Fruit fly (Drosophila melanogaster) whole organism, prepupa: ENCODE measurements around the gene Dhc62B.

Experiments
- Blimp-1 ChIP-seq: fragments of 200-800 bp; sonication (Bioruptor generic); optimal IDR thresholded peaks from 3 replicates; lab custom pipeline; 2017; ENCODE audit warnings: missing biosample characterization, missing genetic modification characterization, mild to moderate bottlenecking, moderate library complexity, missing genetic modification reagents
- CG10669 ChIP-seq: fragments of 200-800 bp; sonication (Bioruptor generic); optimal IDR thresholded peaks from 3 replicates; lab custom pipeline; 2018; ENCODE audit warnings: missing biosample characterization, mild to moderate bottlenecking, missing genetic modification characterization, moderate library complexity
- CG11294 ChIP-seq: fragments of 200-800 bp; sonication (Bioruptor generic); IDR thresholded peaks from 2 replicates; pipeline ENCODE4 v1.3.6; 2022; ENCODE audit warnings: missing biosample characterization, missing genetic modification characterization
- CG11902 ChIP-seq: fragments of 200-800 bp; sonication (Bioruptor generic); optimal IDR thresholded peaks from 3 replicates; lab custom pipeline; 2016; ENCODE audit warnings: missing biosample characterization, missing genetic modification characterization
- CG1621 ChIP-seq: fragments of 200-800 bp; sonication (Bioruptor generic); optimal IDR thresholded peaks from 3 replicates; lab custom pipeline; 2018; ENCODE audit warnings: missing biosample characterization, mild to moderate bottlenecking, missing genetic modification characterization
- CG16779 ChIP-seq: fragments of 200-800 bp; sonication (Bioruptor generic); optimal IDR thresholded peaks from 3 replicates; lab custom pipeline; 2017; ENCODE audit warnings: missing biosample characterization, mild to moderate bottlenecking, missing genetic modification characterization
- CG3032 ChIP-seq: fragments of 200-800 bp; optimal IDR thresholded peaks from 2 replicates; lab custom pipeline; 2019; ENCODE audit warnings: missing biosample characterization, mild to moderate bottlenecking, missing genetic modification characterization, moderate library complexity
- CG31627 ChIP-seq: fragments of 200-800 bp; sonication (Bioruptor generic); optimal IDR thresholded peaks from 3 replicates; lab custom pipeline; 2016; ENCODE audit warnings: missing biosample characterization, missing genetic modification characterization
- CG34406 ChIP-seq: fragments of 200-800 bp; sonication (Bioruptor generic); optimal IDR thresholded peaks from 3 replicates; lab custom pipeline; 2016; ENCODE audit warnings: missing biosample characterization, missing genetic modification characterization
- CG6163 ChIP-seq: fragments of 200-800 bp; sonication (Bioruptor generic); IDR thresholded peaks from 3 replicates; pipeline ENCODE4 v1.3.6; 2022; ENCODE audit warnings: missing biosample characterization, missing genetic modification characterization
- CG6792 ChIP-seq: fragments of 200-800 bp; sonication (Bioruptor generic); optimal IDR thresholded peaks from 3 replicates; lab custom pipeline; 2016; ENCODE audit warnings: missing biosample characterization, missing genetic modification characterization
- CG6808 ChIP-seq: fragments of 200-800 bp; sonication (Bioruptor generic); optimal IDR thresholded peaks from 3 replicates; lab custom pipeline; 2017; ENCODE audit warnings: missing biosample characterization, missing genetic modification characterization, mild to moderate bottlenecking, moderate library complexity, missing genetic modification reagents
- CG6854 ChIP-seq: fragments of 200-800 bp; sonication (Bioruptor generic); optimal IDR thresholded peaks from 2 replicates; lab custom pipeline; 2017; ENCODE audit warnings: missing biosample characterization, mild to moderate bottlenecking, missing genetic modification characterization
- CG7368 ChIP-seq: fragments of 200-800 bp; sonication (Bioruptor generic); optimal IDR thresholded peaks from 3 replicates; lab custom pipeline; 2016; ENCODE audit warnings: missing biosample characterization, missing genetic modification characterization
- CG8119 ChIP-seq: fragments of 200-800 bp; sonication (Bioruptor generic); IDR thresholded peaks from 3 replicates; pipeline ENCODE4 v1.3.6; 2022; ENCODE audit warnings: missing biosample characterization, missing genetic modification characterization
- CG8319 ChIP-seq: fragments of 200-800 bp; sonication (Bioruptor generic); optimal IDR thresholded peaks from 3 replicates; lab custom pipeline; 2016; ENCODE audit warnings: missing biosample characterization, missing genetic modification characterization
- CG8632 ChIP-seq: fragments of 200-800 bp; sonication (Bioruptor generic); optimal IDR thresholded peaks from 3 replicates; lab custom pipeline; 2016; ENCODE audit warnings: missing biosample characterization, missing genetic modification characterization
- Eip78C ChIP-seq: fragments of 200-800 bp; sonication (Bioruptor generic); peaks from one replicate; lab custom pipeline; 2016; ENCODE audit warnings: missing biosample characterization, missing genetic modification characterization
- Eip93F ChIP-seq: fragments of 200-800 bp; sonication (Bioruptor generic); optimal IDR thresholded peaks from 2 replicates; lab custom pipeline; 2016; ENCODE audit warnings: missing biosample characterization, mild to moderate bottlenecking, missing genetic modification characterization
- Ets21C ChIP-seq: fragments of 200-800 bp; sonication (Bioruptor generic); optimal IDR thresholded peaks from 3 replicates; lab custom pipeline; 2016; ENCODE audit warnings: missing biosample characterization, missing genetic modification characterization
- Ets96B ChIP-seq: fragments of 200-800 bp; optimal IDR thresholded peaks from 2 replicates; lab custom pipeline; 2019; ENCODE audit warnings: missing biosample characterization, mild to moderate bottlenecking, missing genetic modification characterization, moderate library complexity
- Gug ChIP-seq: fragments of 200-800 bp; sonication (Bioruptor generic); IDR thresholded peaks from 2 replicates; pipeline ENCODE4 v1.3.6; 2022; ENCODE audit warnings: missing biosample characterization, missing genetic modification characterization
- Hr38 ChIP-seq: sonication (Bioruptor generic); optimal IDR thresholded peaks from 2 replicates; lab custom pipeline; 2016; ENCODE audit warnings: missing biosample characterization, missing genetic modification characterization
- Hr39 ChIP-seq: fragments of 200-800 bp; sonication (Bioruptor generic); optimal IDR thresholded peaks from 2 replicates; lab custom pipeline; 2016; ENCODE audit warnings: missing biosample characterization, missing genetic modification characterization
- Hr4 ChIP-seq: fragments of 200-800 bp; sonication (Bioruptor generic); optimal IDR thresholded peaks from 3 replicates; lab custom pipeline; 2016; ENCODE audit warnings: missing biosample characterization, missing genetic modification characterization
- Lpt ChIP-seq: fragments of 200-800 bp; sonication (Bioruptor generic); optimal IDR thresholded peaks from 3 replicates; lab custom pipeline; 2016; ENCODE audit warnings: missing biosample characterization, missing genetic modification characterization
- Met ChIP-seq: fragments of 200-800 bp; sonication (Bioruptor generic); optimal IDR thresholded peaks from 3 replicates; lab custom pipeline; 2016; ENCODE audit warnings: missing biosample characterization, missing genetic modification characterization
- OdsH ChIP-seq: fragments of 200-800 bp; sonication (Bioruptor generic); optimal IDR thresholded peaks from 3 replicates; lab custom pipeline; 2016; ENCODE audit warnings: missing biosample characterization, missing genetic modification characterization
- Sox102F ChIP-seq: fragments of 200-800 bp; sonication (Bioruptor generic); optimal IDR thresholded peaks from 2 replicates; lab custom pipeline; 2016; ENCODE audit warnings: missing biosample characterization, mild to moderate bottlenecking, missing genetic modification characterization
- Sox14 ChIP-seq: fragments of 200-800 bp; sonication (Bioruptor generic); optimal IDR thresholded peaks from 3 replicates; lab custom pipeline; 2016; ENCODE audit warnings: missing biosample characterization, missing genetic modification characterization
- Sox15 ChIP-seq: fragments of 200-800 bp; sonication (Bioruptor generic); optimal IDR thresholded peaks from 3 replicates; lab custom pipeline; 2016; ENCODE audit warnings: missing biosample characterization, missing genetic modification characterization
- achi ChIP-seq: fragments of 200-800 bp; sonication (Bioruptor generic); optimal IDR thresholded peaks from 3 replicates; lab custom pipeline; 2016; ENCODE audit warnings: missing biosample characterization, missing genetic modification characterization
- acj6 ChIP-seq: fragments of 200-800 bp; sonication (Bioruptor generic); optimal IDR thresholded peaks from 3 replicates; lab custom pipeline; 2016; ENCODE audit warnings: missing biosample characterization, missing genetic modification characterization
- cyc ChIP-seq: fragments of 200-800 bp; sonication (Bioruptor generic); optimal IDR thresholded peaks from 3 replicates; lab custom pipeline; 2016; ENCODE audit warnings: missing biosample characterization, missing genetic modification characterization
- dsx ChIP-seq: fragments of 200-800 bp; optimal IDR thresholded peaks from 3 replicates; lab custom pipeline; 2019; ENCODE audit warnings: missing biosample characterization, mild to moderate bottlenecking, missing genetic modification characterization, moderate library complexity; ENCODE audit not compliant: poor library complexity, severe bottlenecking
- eg ChIP-seq: fragments of 200-800 bp; sonication (Bioruptor generic); IDR thresholded peaks from 3 replicates; pipeline ENCODE4 v1.3.6; 2022; ENCODE audit warnings: missing biosample characterization, missing genetic modification characterization
- esn ChIP-seq: fragments of 200-800 bp; sonication (Bioruptor generic); optimal IDR thresholded peaks from 2 replicates; lab custom pipeline; 2016; ENCODE audit warnings: missing biosample characterization, mild to moderate bottlenecking, missing genetic modification characterization, moderate library complexity
- fd59A ChIP-seq: fragments of 200-800 bp; sonication (Bioruptor generic); optimal IDR thresholded peaks from 2 replicates; lab custom pipeline; 2017; ENCODE audit warnings: missing biosample characterization, mild to moderate bottlenecking, missing genetic modification characterization, missing genetic modification reagents
- fd85E ChIP-seq: fragments of 200-800 bp; sonication (Bioruptor generic); optimal IDR thresholded peaks from 3 replicates; lab custom pipeline; 2016; ENCODE audit warnings: missing biosample characterization, missing genetic modification characterization
- fkh ChIP-seq: fragments of 200-800 bp; sonication (Bioruptor generic); optimal IDR thresholded peaks from 3 replicates; lab custom pipeline; 2017; ENCODE audit warnings: missing biosample characterization, mild to moderate bottlenecking, missing genetic modification characterization, moderate library complexity
- lz ChIP-seq: fragments of 200-800 bp; sonication (Bioruptor generic); optimal IDR thresholded peaks from 3 replicates; lab custom pipeline; 2016; ENCODE audit warnings: missing biosample characterization, missing genetic modification characterization
- net ChIP-seq: fragments of 200-800 bp; sonication (Bioruptor generic); optimal IDR thresholded peaks from 3 replicates; lab custom pipeline; 2016; ENCODE audit warnings: missing biosample characterization, missing genetic modification characterization
- spab ChIP-seq: fragments of 200-800 bp; sonication (Bioruptor generic); optimal IDR thresholded peaks from 2 replicates; lab custom pipeline; 2017; ENCODE audit warnings: missing biosample characterization, mild to moderate bottlenecking, missing genetic modification characterization, missing genetic modification reagents
- svp ChIP-seq: fragments of 200-800 bp; sonication (Bioruptor generic); peaks from one replicate; lab custom pipeline; 2016; ENCODE audit warnings: missing biosample characterization, missing genetic modification characterization
- topi ChIP-seq: fragments of 200-800 bp; sonication (Bioruptor generic); optimal IDR thresholded peaks from 3 replicates; lab custom pipeline; 2016; ENCODE audit warnings: missing biosample characterization, missing genetic modification characterization
- vri ChIP-seq: fragments of 200-800 bp; sonication (Bioruptor generic); optimal IDR thresholded peaks from 3 replicates; lab custom pipeline; 2016; ENCODE audit warnings: missing biosample characterization, mild to moderate bottlenecking, missing genetic modification characterization

Gene Dhc62B

DNA sequence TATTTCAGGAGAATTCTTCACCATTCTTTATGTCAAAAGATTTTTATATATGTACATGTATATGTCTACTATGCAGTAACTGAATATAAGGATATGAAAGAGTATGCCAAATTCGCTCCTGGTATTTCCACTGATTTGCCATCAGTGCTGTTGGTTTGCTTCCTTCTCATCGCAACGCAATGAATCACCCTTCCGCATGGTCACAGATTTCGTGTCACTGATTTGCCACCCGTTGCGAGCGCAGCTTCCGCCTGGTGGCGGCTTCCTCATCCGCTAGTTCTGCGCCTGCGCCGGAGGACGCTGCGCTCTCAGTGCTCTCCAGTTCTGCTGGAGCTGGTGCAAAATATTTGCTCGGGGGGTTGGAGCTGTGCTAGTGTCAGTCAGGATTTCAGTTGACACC, 23.3 kb downstream of the Dhc62B start (continued):
- TF ChIP-seq CG6792: no peak
- no peak for TF ChIP-seq dsx (GFP tag; lab: Kevin White, UChicago)
- TF ChIP-seq CG6163 (GFP tag; lab: Robert Waterston, UW): no peak
- no peak for TF ChIP-seq CG31627
- TF ChIP-seq CG6808 (GFP tag; lab: Kevin White, UChicago): no peak
- no peak for TF ChIP-seq achi (GFP tag; lab: Kevin White, UChicago)
- no peak for TF ChIP-seq Blimp-1 (GFP tag; lab: Kevin White, UChicago)
- no peak for TF ChIP-seq CG8632 (GFP tag; lab: Kevin White, UChicago)
- peak; percentile 7 for TF ChIP-seq esn
- TF ChIP-seq spab (GFP tag; lab: Kevin White, UChicago): no peak
- no peak for TF ChIP-seq vri (GFP tag; lab: Kevin White, UChicago)
- no peak for TF ChIP-seq Ets96B (tag; lab: Kevin White, UChicago)

DNA sequence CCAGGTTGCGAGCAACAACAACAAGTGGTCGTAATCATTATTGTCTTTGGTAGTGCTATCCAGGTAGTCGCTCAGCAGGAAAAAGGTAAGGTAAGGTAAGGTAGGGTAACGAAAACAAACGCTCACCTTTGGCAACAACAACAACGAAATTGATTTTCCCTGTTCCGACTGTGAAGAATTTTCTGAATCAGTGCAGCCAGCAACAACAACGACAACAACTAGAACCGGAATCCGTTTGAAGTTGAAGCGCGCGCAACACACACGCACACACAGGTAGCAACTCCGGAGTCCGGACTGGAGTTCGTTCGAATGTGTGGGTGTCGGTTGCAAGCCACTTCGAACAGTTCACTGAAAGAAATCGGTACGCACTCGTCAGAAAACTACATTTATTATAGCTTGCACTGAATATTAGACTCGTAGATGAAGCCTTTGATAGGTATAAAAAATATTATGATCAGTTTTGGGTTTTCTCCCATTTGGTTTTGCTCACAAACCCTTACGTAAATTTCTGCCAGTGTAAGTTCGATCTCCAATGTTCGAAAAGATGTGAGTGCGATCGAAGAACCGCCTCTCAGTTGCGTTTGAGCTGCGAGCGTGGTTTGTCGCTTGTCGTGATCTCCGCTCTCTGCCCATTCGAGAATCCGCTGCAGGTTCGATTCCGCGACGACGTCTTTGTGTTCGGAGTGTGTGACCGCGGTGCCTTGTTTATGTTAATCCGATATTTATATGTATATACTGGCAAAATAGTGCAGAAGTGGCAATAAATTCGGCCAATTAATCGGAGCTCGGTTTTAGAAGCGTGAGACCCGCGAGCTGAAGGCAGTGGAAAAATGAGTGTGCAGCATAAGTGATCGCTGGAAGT, 25.0 kb downstream of the Dhc62B start, which contains the start of gene CG13921:
Gene CG13921, plus strand, starts transcription at position 570 of the 862 bp plus-strand sequence.
- peak; percentile 99 for TF ChIP-seq Sox102F (GFP tag; lab: Kevin White, UChicago)
- peak; percentile 99 for TF ChIP-seq CG8319 (GFP tag; lab: Kevin White, UChicago)
- peak; percentile 99 for TF ChIP-seq Hr4 (GFP tag; lab: Kevin White, UChicago)
- peak; percentile 100 for TF ChIP-seq OdsH (GFP tag; lab: Kevin White, UChicago)
- TF ChIP-seq CG8632 (GFP tag; lab: Kevin White, UChicago): peak; percentile 99
- peak; percentile 99 for TF ChIP-seq vri (GFP tag; lab: Kevin White, UChicago)
- peak; percentile 100 for TF ChIP-seq svp
- TF ChIP-seq CG34406: peak; percentile 99
- TF ChIP-seq net (GFP tag; lab: Kevin White, UChicago): peak; percentile 99
- TF ChIP-seq CG7368 (GFP tag; lab: Kevin White, UChicago): peak; percentile 100
- peak; percentile 100 for TF ChIP-seq CG3032 (tag; lab: Kevin White, UChicago)
- peak; percentile 99 for TF ChIP-seq CG6808 (GFP tag; lab: Kevin White, UChicago)
- peak; percentile 90 for TF ChIP-seq Hr38 (GFP tag; lab: Kevin White, UChicago)
- TF ChIP-seq CG6792: peak; percentile 100
- TF ChIP-seq CG8119: peak; percentile 100
- peak; percentile 100 for TF ChIP-seq CG10669 (GFP tag; lab: Kevin White, UChicago)
- peak; percentile 93 for TF ChIP-seq CG16779
- TF ChIP-seq Eip78C: peak; percentile 100
- peak; percentile 98 for TF ChIP-seq fd85E (GFP tag; lab: Kevin White, UChicago)
- TF ChIP-seq eg: peak; percentile 100
- TF ChIP-seq achi (GFP tag; lab: Kevin White, UChicago): peak; percentile 99
- peak; percentile 99 for TF ChIP-seq Sox14 (GFP tag; lab: Kevin White, UChicago)
- peak; percentile 100 for TF ChIP-seq topi (GFP tag; lab: Kevin White, UChicago)
- peak; percentile 97 for TF ChIP-seq Blimp-1 (GFP tag; lab: Kevin White, UChicago)
- peak; percentile 99 for TF ChIP-seq dsx (GFP tag; lab: Kevin White, UChicago)
- peak; percentile 99 for TF ChIP-seq CG11902 (GFP tag; lab: Kevin White, UChicago)
- peak; percentile 99 for TF ChIP-seq Ets21C (GFP tag; lab: Kevin White, UChicago)
- peak; percentile 99 for TF ChIP-seq Hr39 (GFP tag; lab: Kevin White, UChicago)
- peak; percentile 100 for TF ChIP-seq Gug
- peak; percentile 100 for TF ChIP-seq fd59A (GFP tag; lab: Kevin White, UChicago)
- peak; percentile 100 for TF ChIP-seq Ets96B (tag; lab: Kevin White, UChicago)
- peak; percentile 99 for TF ChIP-seq Met (GFP tag; lab: Kevin White, UChicago)
- peak; percentile 99 for TF ChIP-seq CG6854 (GFP tag; lab: Kevin White, UChicago)
- TF ChIP-seq CG31627: peak; percentile 99
- TF ChIP-seq CG11294 (GFP tag; lab: Robert Waterston, UW): peak; percentile 99
- peak; percentile 100 for TF ChIP-seq acj6 (GFP tag; lab: Kevin White, UChicago)
- TF ChIP-seq lz (GFP tag; lab: Kevin White, UChicago): peak; percentile 100
- peak; percentile 100 for TF ChIP-seq CG1621 (tag; lab: Kevin White, UChicago)
- peak; percentile 99 for TF ChIP-seq Sox15 (GFP tag; lab: Kevin White, UChicago)
- TF ChIP-seq cyc: peak; percentile 100
- peak; percentile 99 for TF ChIP-seq Lpt (GFP tag; lab: Kevin White, UChicago)
- TF ChIP-seq Eip93F (GFP tag; lab: Kevin White, UChicago): peak; percentile 99
- peak; percentile 100 for TF ChIP-seq CG6163 (GFP tag; lab: Robert Waterston, UW)
- TF ChIP-seq fkh: peak; percentile 91
